Worm (Caenorhabditis elegans) whole organism, L3 larva: Measurements from ENCODE around the gene iglr-1.

Experiments
- egl-5 ChIP-seq: fragments of 150-350 bp; optimal IDR thresholded peaks from 2 replicates; lab custom pipeline; 2017; ENCODE audit warnings: missing biosample characterization, missing genetic modification reagents, missing genetic modification characterization, inconsistent platforms
- elt-3 ChIP-seq, 3 experiments: fragments of 150-350 bp in 1 of 3; sonication (generic microtip) in 2 of 3; optimal IDR thresholded peaks; 2 replicates in 2 of 3; 4 replicates in 1 of 3; lab custom pipeline; 2014 to 2017; ENCODE audit warnings: missing biosample characterization in 3 of 3, missing genetic modification characterization in 3 of 3
- nhr-11 ChIP-seq: fragments of 150-350 bp; optimal IDR thresholded peaks from 2 replicates; lab custom pipeline; 2014; ENCODE audit warnings: missing biosample characterization, missing genetic modification characterization
- nhr-237 ChIP-seq: fragments of 150-350 bp; optimal IDR thresholded peaks from 2 replicates; lab custom pipeline; 2014; ENCODE audit warnings: missing biosample characterization, missing genetic modification characterization

- TF ChIP-seq nhr-11, result no peak
- no peak for TF ChIP-seq egl-5
- no peak for TF ChIP-seq elt-3 (tag; optimal IDR thresholded peaks at IDR 0.05; lab: Kevin White, UChicago)
- no peak for TF ChIP-seq nhr-237 (tag; lab: Kevin White, UChicago)
Measured at ce11 chrX:14938188-14938587, 53.0 kb downstream of the iglr-1 start.
